Worm (Caenorhabditis elegans): Measurements from ENCODE around the gene acdh-10.

Gene acdh-10

DNA sequence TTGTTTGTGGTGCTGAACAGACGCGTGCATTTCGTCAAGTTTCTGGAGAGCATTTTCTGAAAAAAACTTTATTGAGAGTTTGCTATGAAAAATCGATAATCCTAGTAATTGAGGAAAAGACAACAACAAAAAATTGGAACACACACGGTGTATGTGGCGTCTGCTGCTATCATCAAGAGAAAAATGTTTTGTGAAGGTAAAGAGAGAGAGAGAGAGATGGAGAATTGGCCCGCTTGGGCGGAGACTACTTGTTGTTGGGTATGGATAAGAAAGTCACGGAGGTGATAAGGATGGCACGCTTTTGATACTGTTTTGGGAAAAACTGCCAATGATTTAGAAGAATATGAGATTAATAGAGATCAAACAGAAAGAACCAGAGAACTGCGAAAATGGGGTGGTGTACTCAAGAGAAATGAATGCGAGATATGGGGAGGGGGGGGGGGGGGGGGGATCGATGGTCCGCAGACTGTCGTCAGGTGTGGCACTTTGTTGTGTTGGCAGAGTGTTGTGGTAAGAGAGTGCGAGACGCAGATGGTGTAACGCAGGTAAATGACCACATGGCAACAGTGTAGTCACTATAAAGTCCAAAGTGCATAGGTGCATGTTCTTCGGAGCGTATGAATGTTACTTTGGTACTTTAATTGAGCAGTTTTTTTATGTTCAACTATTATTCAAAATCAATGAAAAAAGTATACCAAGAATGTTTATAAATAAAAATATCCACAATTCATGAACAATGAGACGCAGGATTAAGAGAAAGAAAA lies 2.5 kb upstream of the acdh-10 start, which contains the start of gene acdh-7:
Gene acdh-7, minus strand, starts transcription at position 56 of the 764 bp plus-strand sequence.
- TF ChIP-seq drap-1 (GFP tag; optimal IDR thresholded peaks at IDR 0.05) = no peak
- no peak for TF ChIP-seq elt-3 (tag; optimal IDR thresholded peaks at IDR 0.05)
- peak; percentile 35 for TF ChIP-seq lin-32 (GFP tag; optimal IDR thresholded peaks at IDR 0.05)
- TF ChIP-seq ceh-83 (GFP tag; optimal IDR thresholded peaks at IDR 0.05) = no peak
- TF ChIP-seq hlh-1 (tag; optimal IDR thresholded peaks at IDR 0.05) = peak; percentile 31
- TF ChIP-seq unc-62 (GFP tag; optimal IDR thresholded peaks at IDR 0.05) = no peak
- TF ChIP-seq snpc-4 (tag; optimal IDR thresholded peaks at IDR 0.05) = no peak
- TF ChIP-seq cnd-1 (tag; optimal IDR thresholded peaks at IDR 0.05) = peak; percentile 36
- no peak for TF ChIP-seq ceh-43 (GFP tag; optimal IDR thresholded peaks at IDR 0.05)
- TF ChIP-seq nhr-76 (tag; optimal IDR thresholded peaks at IDR 0.05) = no peak
- TF ChIP-seq sptf-1 (tag; optimal IDR thresholded peaks at IDR 0.05) = no peak
- no peak for TF ChIP-seq ceh-39 (tag; optimal IDR thresholded peaks at IDR 0.05)
- TF ChIP-seq ham-2 (GFP tag; optimal IDR thresholded peaks at IDR 0.05) = no peak
- no peak for TF ChIP-seq sem-2 (GFP tag; optimal IDR thresholded peaks at IDR 0.05)
- no peak for TF ChIP-seq nhr-28 (tag; optimal IDR thresholded peaks at IDR 0.05)
- peak; percentile 69 for TF ChIP-seq nhr-12 (tag; optimal IDR thresholded peaks at IDR 0.05)
- TF ChIP-seq M03D4.4 (tag; optimal IDR thresholded peaks at IDR 0.05) = peak; percentile 25
- no peak for TF ChIP-seq elt-1 (tag; optimal IDR thresholded peaks at IDR 0.05; ENCODE audit: borderline replicate concordance, insufficient read depth)
- TF ChIP-seq nhr-2 (tag; optimal IDR thresholded peaks at IDR 0.05) = no peak
- no peak for TF ChIP-seq ces-1 (GFP tag; optimal IDR thresholded peaks at IDR 0.05)
- TF ChIP-seq unc-120 (tag; optimal IDR thresholded peaks at IDR 0.05; ENCODE audit: poor library complexity, severe bottlenecking) = no peak
- TF ChIP-seq blmp-1 (tag; optimal IDR thresholded peaks at IDR 0.05) = no peak
- no peak for TF ChIP-seq flh-1 (GFP tag; optimal IDR thresholded peaks at IDR 0.05)

DNA sequence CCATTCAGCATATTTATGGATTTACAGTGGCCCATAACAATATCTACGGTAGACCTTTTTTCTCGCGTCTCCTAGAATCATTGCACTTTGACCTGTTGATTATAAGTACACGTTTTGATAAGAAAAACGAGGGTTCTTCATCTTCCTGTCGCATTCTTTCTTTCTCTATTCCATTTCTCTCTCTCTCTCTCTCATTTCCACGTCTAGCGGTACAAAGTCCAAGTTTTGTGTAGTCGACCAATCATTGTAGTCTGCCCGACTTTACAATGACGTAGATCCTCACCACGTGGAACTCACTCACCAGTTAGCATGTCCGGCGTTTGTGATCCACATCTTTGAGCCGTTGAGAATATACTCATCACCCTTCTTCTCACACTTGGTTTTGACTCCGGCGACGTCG lies 1.5 kb upstream of the acdh-10 start:
- TF ChIP-seq elt-1 (tag; optimal IDR thresholded peaks at IDR 0.05; ENCODE audit: borderline replicate concordance, insufficient read depth) (no peak), unc-120 (tag; optimal IDR thresholded peaks at IDR 0.05; ENCODE audit: poor library complexity, severe bottlenecking) (peak; percentile 4), unc-62 (GFP tag; optimal IDR thresholded peaks at IDR 0.05) (peak; percentile 53)

DNA sequence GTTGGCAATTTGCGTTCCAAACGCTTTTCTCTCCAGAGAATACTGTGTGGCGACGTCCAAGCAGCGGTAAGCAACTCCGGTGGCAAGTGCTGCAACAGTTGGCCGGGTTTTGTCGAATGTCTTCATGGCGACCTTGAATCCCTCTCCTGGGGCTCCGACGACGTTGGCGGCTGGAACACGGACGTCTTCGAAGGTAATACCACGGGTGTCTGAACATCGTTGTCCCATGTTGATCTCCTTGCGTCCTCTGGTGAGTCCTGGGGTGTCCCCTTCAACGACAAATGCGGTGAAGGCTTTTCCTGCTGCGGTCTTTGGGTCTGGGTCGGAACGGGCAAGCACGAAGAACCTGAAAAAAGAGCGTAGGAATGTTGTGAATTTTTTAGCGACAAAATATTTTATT lies 1.1 kb upstream of the acdh-10 start:
- TF ChIP-seq lin-13 (tag; optimal IDR thresholded peaks at IDR 0.05) (no peak), drap-1 (GFP tag; optimal IDR thresholded peaks at IDR 0.05) (no peak), ceh-39 (tag; optimal IDR thresholded peaks at IDR 0.05) (no peak), lin-32 (GFP tag; optimal IDR thresholded peaks at IDR 0.05) (no peak), nhr-12 (tag; optimal IDR thresholded peaks at IDR 0.05) (no peak), mab-5 (tag; optimal IDR thresholded peaks at IDR 0.05) (no peak), sptf-1 (tag; optimal IDR thresholded peaks at IDR 0.05) (no peak), mls-2 (tag; optimal IDR thresholded peaks at IDR 0.05) (no peak), ceh-83 (GFP tag; optimal IDR thresholded peaks at IDR 0.05) (no peak), ceh-43 (GFP tag; optimal IDR thresholded peaks at IDR 0.05) (no peak)

DNA sequence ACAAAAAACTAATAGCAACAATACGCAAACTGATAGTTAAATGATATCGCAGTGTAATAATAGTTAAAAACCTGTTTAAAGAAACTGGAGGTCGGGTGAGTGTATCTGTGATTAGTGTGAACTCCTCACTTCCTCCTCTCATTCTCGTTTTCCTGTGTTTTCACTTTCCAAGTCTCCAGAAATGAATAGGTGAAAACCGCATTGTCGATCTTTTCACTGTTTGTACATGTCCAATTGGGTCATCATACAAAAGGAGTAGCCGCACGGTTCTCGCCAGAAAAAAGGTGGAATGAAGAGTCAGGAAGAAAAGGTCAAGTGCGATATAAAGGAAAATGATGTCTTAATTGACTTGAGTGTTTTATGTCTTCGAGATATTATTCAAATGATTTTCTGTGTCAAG lies 3.2 kb downstream of the acdh-10 start:
- peak; percentile 78 for TF ChIP-seq blmp-1 (tag; optimal IDR thresholded peaks at IDR 0.05)
- TF ChIP-seq nhr-12 (tag; optimal IDR thresholded peaks at IDR 0.05) = no peak

DNA sequence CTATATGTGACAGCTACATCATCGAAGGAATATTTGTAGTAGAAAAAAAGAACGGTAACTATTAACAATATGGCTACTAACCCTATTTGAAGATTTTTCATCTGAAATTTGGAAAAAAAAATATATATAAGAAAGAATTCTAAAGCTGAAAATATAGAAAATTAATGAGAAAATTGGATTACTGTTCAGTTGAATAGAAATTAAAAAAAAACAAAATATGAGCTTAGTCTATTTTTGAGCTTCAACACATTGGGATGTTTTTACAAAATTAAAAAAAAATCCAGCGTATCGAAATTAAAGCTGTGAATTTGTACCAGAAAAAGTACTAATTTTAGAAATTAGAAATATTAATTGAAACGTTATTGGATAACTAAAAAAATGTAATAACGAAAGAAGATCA lies 5.4 kb downstream of the acdh-10 start, which contains the start of gene T08G2.2:
Gene T08G2.2, minus strand, starts transcription at position 101 of the 400 bp plus-strand sequence.
- TF ChIP-seq elt-3 (tag; optimal IDR thresholded peaks at IDR 0.05) (no peak), elt-1 (tag; optimal IDR thresholded peaks at IDR 0.05; ENCODE audit: borderline replicate concordance, insufficient read depth) (no peak), nhr-12 (tag; optimal IDR thresholded peaks at IDR 0.05) (no peak), ztf-11 (tag; optimal IDR thresholded peaks at IDR 0.05) (no peak), cnd-1 (tag; optimal IDR thresholded peaks at IDR 0.05) (no peak), ceh-43 (GFP tag; optimal IDR thresholded peaks at IDR 0.05) (no peak), lsy-2 (tag; optimal IDR thresholded peaks at IDR 0.05) (no peak), unc-39 (tag; optimal IDR thresholded peaks at IDR 0.05) (no peak), nhr-237 (tag; optimal IDR thresholded peaks at IDR 0.05) (no peak), pha-4 (tag; optimal IDR thresholded peaks at IDR 0.05) (no peak)

All from whole organism, mixed stage, embryonic.